Fruit fly (Drosophila melanogaster) whole organism, embryonic: ENCODE data around the gene CG11598.

Experiments
- Ada2b ChIP-seq: fragments of 200-800 bp; sonication (Bioruptor generic); IDR thresholded peaks from 2 replicates; pipeline ENCODE4 v1.3.6; 2022; ENCODE audit warnings: missing biosample characterization, missing genetic modification characterization
- Atf3 ChIP-seq: fragments of 200-800 bp; sonication (Bioruptor generic); optimal IDR thresholded peaks from 3 replicates; lab custom pipeline; 2016; ENCODE audit warnings: missing biosample characterization, missing genetic modification characterization
- CG10565 ChIP-seq: fragments of 200-800 bp; sonication (Bioruptor generic); optimal IDR thresholded peaks from 3 replicates; lab custom pipeline; 2016; ENCODE audit warnings: missing biosample characterization, mild to moderate bottlenecking, missing genetic modification characterization
- CG11085 ChIP-seq: fragments of 200-800 bp; sonication (Bioruptor generic); IDR thresholded peaks from 2 replicates; pipeline ENCODE4 v1.3.6; 2022; ENCODE audit warnings: missing biosample characterization, missing genetic modification characterization
- CG12071 ChIP-seq: fragments of 200-800 bp; sonication (Bioruptor generic); optimal IDR thresholded peaks from 3 replicates; lab custom pipeline; 2018; ENCODE audit warnings: missing biosample characterization, mild to moderate bottlenecking, missing genetic modification characterization
- CG13123 ChIP-seq: fragments of 200-800 bp; sonication (Bioruptor generic); optimal IDR thresholded peaks from 2 replicates; lab custom pipeline; 2016; ENCODE audit warnings: missing biosample characterization, missing genetic modification characterization
- CG15073 ChIP-seq: fragments of 200-800 bp; sonication (Bioruptor generic); optimal IDR thresholded peaks from 2 replicates; lab custom pipeline; 2016; ENCODE audit warnings: missing biosample characterization, missing genetic modification characterization
- CG17359 ChIP-seq: fragments of 200-800 bp; sonication (Bioruptor generic); optimal IDR thresholded peaks from 3 replicates; lab custom pipeline; 2018; ENCODE audit warnings: missing biosample characterization, mild to moderate bottlenecking, missing genetic modification characterization, moderate library complexity
- CG17385 ChIP-seq: fragments of 200-800 bp; sonication (Bioruptor generic); optimal IDR thresholded peaks from 3 replicates; lab custom pipeline; 2018; ENCODE audit warnings: missing biosample characterization, mild to moderate bottlenecking, missing genetic modification characterization
- CG17612 ChIP-seq: fragments of 200-800 bp; sonication (Bioruptor generic); IDR thresholded peaks from 2 replicates; pipeline ENCODE4 v1.3.6; 2022; ENCODE audit warnings: missing biosample characterization, missing genetic modification characterization
- CG17912 ChIP-seq: fragments of 200-800 bp; sonication (Bioruptor generic); optimal IDR thresholded peaks from 2 replicates; lab custom pipeline; 2018; ENCODE audit warnings: missing biosample characterization, mild to moderate bottlenecking, missing genetic modification characterization
- CG18619 ChIP-seq: fragments of 200-800 bp; sonication (Bioruptor generic); optimal IDR thresholded peaks from 3 replicates; lab custom pipeline; 2017; ENCODE audit warnings: missing biosample characterization, mild to moderate bottlenecking, missing genetic modification characterization
- CG30431 ChIP-seq: fragments of 200-800 bp; sonication (Bioruptor generic); optimal IDR thresholded peaks from 2 replicates; lab custom pipeline; 2017; ENCODE audit warnings: missing biosample characterization, missing genetic modification characterization
- CG31388 ChIP-seq: fragments of 200-800 bp; sonication (Bioruptor generic); optimal IDR thresholded peaks from 2 replicates; lab custom pipeline; 2016; ENCODE audit warnings: missing biosample characterization, missing genetic modification characterization
- CG3847 ChIP-seq: fragments of 200-800 bp; sonication (Bioruptor generic); IDR thresholded peaks from 2 replicates; pipeline ENCODE4 v1.3.6; 2022; ENCODE audit warnings: missing biosample characterization, missing genetic modification characterization
- CG3995 ChIP-seq: fragments of 200-800 bp; sonication (Bioruptor generic); optimal IDR thresholded peaks from 3 replicates; lab custom pipeline; 2016; ENCODE audit warnings: missing biosample characterization, missing genetic modification characterization
- CG6765 ChIP-seq: fragments of 200-800 bp; sonication (Bioruptor generic); optimal IDR thresholded peaks from 3 replicates; lab custom pipeline; 2017; ENCODE audit warnings: missing biosample characterization, mild to moderate bottlenecking, missing genetic modification characterization
- CG8478 ChIP-seq: fragments of >200 bp; optimal IDR thresholded peaks from 2 replicates; lab custom pipeline; 2018
- CG9215 ChIP-seq: fragments of 200-800 bp; sonication (Bioruptor generic); IDR thresholded peaks from 2 replicates; pipeline ENCODE4 v1.3.6; 2022; ENCODE audit warnings: missing biosample characterization, missing genetic modification characterization
- CG9876 ChIP-seq: fragments of 200-800 bp; sonication (Bioruptor generic); optimal IDR thresholded peaks from 2 replicates; lab custom pipeline; 2016; ENCODE audit warnings: missing biosample characterization, missing genetic modification characterization
- CHES-1-like ChIP-seq: fragments of 200-800 bp; sonication (Bioruptor generic); optimal IDR thresholded peaks from 2 replicates; lab custom pipeline; 2016; ENCODE audit warnings: missing biosample characterization, missing genetic modification characterization
- Chrac-16 ChIP-seq: fragments of 200-800 bp; sonication (Bioruptor generic); optimal IDR thresholded peaks from 3 replicates; lab custom pipeline; 2016; ENCODE audit warnings: missing biosample characterization, missing genetic modification characterization
- E2f1 ChIP-seq: fragments of 200-800 bp; sonication (Bioruptor generic); IDR thresholded peaks from 2 replicates; pipeline ENCODE4 v1.3.6; 2022; ENCODE audit warnings: missing biosample characterization, missing genetic modification characterization
- Eip74EF ChIP-seq, 2 experiments: fragments of 200-800 bp in 1 of 2; fragments of >200 bp in 1 of 2; sonication (Bioruptor generic) in 1 of 2; optimal IDR thresholded peaks; 2 replicates each; lab custom pipeline; 2017 to 2019; ENCODE audit warnings: missing biosample characterization in 2 of 2, missing genetic modification characterization in 2 of 2, mild to moderate bottlenecking in 1 of 2, moderate library complexity in 1 of 2
- Gsc ChIP-seq: fragments of 200-800 bp; sonication (Bioruptor generic); IDR thresholded peaks from 2 replicates; pipeline ENCODE4 v1.3.6; 2022; ENCODE audit warnings: missing biosample characterization, missing genetic modification characterization
- HLH54F ChIP-seq: fragments of 200-800 bp; sonication (Bioruptor generic); optimal IDR thresholded peaks from 3 replicates; lab custom pipeline; 2016; ENCODE audit warnings: missing biosample characterization, missing genetic modification characterization
- MBD-R2 ChIP-seq: fragments of 200-800 bp; sonication (Bioruptor generic); IDR thresholded peaks from 2 replicates; pipeline ENCODE4 v1.3.6; 2022; ENCODE audit warnings: missing biosample characterization, missing genetic modification characterization
- Med ChIP-seq: fragments of 200-800 bp; sonication (Bioruptor generic); peaks from one replicate; lab custom pipeline; 2016; ENCODE audit warnings: missing biosample characterization, missing genetic modification characterization, mild to moderate bottlenecking, inconsistent platforms, moderate library complexity
- Nf-YA ChIP-seq: fragments of 200-800 bp; sonication (Bioruptor generic); IDR thresholded peaks from 2 replicates; pipeline ENCODE4 v1.3.6; 2022; ENCODE audit warnings: missing biosample characterization, missing genetic modification characterization
- Nf-YB ChIP-seq: fragments of 200-800 bp; sonication (Bioruptor generic); optimal IDR thresholded peaks from 3 replicates; lab custom pipeline; 2019; ENCODE audit warnings: missing biosample characterization, mild to moderate bottlenecking, missing genetic modification characterization, moderate library complexity
- Opbp ChIP-seq: fragments of 200-800 bp; sonication (Bioruptor generic); IDR thresholded peaks from 3 replicates; pipeline ENCODE4 v1.3.6; 2022; ENCODE audit warnings: missing biosample characterization, missing genetic modification characterization; ENCODE audit not compliant: partially characterized antibody
- Ptx1 ChIP-seq: fragments of 200-800 bp; sonication (Bioruptor generic); IDR thresholded peaks from 2 replicates; pipeline ENCODE4 v1.3.6; 2022; ENCODE audit warnings: missing biosample characterization, missing genetic modification characterization
- Six4 ChIP-seq: fragments of 200-800 bp; sonication (Bioruptor generic); optimal IDR thresholded peaks from 2 replicates; lab custom pipeline; 2016; ENCODE audit warnings: missing biosample characterization, missing genetic modification characterization
- Taf1 ChIP-seq: fragments of 200-800 bp; sonication (Bioruptor generic); IDR thresholded peaks from 2 replicates; pipeline ENCODE4 v1.3.6; 2022; ENCODE audit warnings: missing biosample characterization, missing genetic modification characterization
- ash1 ChIP-seq: fragments of 200-800 bp; sonication (Bioruptor generic); optimal IDR thresholded peaks from 2 replicates; lab custom pipeline; 2018; ENCODE audit warnings: missing biosample characterization, mild to moderate bottlenecking, missing genetic modification characterization
- cad ChIP-seq: fragments of >200 bp; optimal IDR thresholded peaks from 2 replicates; lab custom pipeline; 2017; ENCODE audit warnings: missing biosample characterization, missing genetic modification characterization
- danr ChIP-seq: fragments of 200-800 bp; sonication (Bioruptor generic); IDR thresholded peaks from 2 replicates; pipeline ENCODE4 v1.3.6; 2022; ENCODE audit warnings: missing biosample characterization, missing genetic modification characterization
- dmrt11E ChIP-seq: fragments of 200-800 bp; sonication (Bioruptor generic); optimal IDR thresholded peaks from 3 replicates; lab custom pipeline; 2018; ENCODE audit warnings: missing biosample characterization, mild to moderate bottlenecking, missing genetic modification characterization, moderate library complexity
- dpn ChIP-seq, 2 experiments: fragments of 200-800 bp; sonication (Bioruptor generic); optimal IDR thresholded peaks; 3 replicates each; lab custom pipeline; 2016; ENCODE audit warnings: missing biosample characterization in 2 of 2, missing genetic modification characterization in 2 of 2
- en ChIP-seq: fragments of 200-800 bp; sonication (Bioruptor generic); optimal IDR thresholded peaks from 2 replicates; lab custom pipeline; 2016; ENCODE audit warnings: missing biosample characterization, missing genetic modification characterization
- fru ChIP-seq: fragments of >200 bp; optimal IDR thresholded peaks from 2 replicates; lab custom pipeline; 2017
- gt ChIP-seq: fragments of 200-800 bp; sonication (Bioruptor generic); IDR thresholded peaks from 2 replicates; pipeline ENCODE4 v1.3.6; 2022; ENCODE audit warnings: missing biosample characterization, missing genetic modification characterization
- lmd ChIP-seq: fragments of 200-800 bp; sonication (Bioruptor generic); IDR thresholded peaks from 2 replicates; pipeline ENCODE4 v1.3.6; 2022; ENCODE audit warnings: missing biosample characterization, missing genetic modification characterization
- lola ChIP-seq, 3 experiments: fragments of >200 bp in 2 of 3; fragments of 200-800 bp in 1 of 3; sonication (Bioruptor generic) in 1 of 3; optimal IDR thresholded peaks; 2 replicates each; lab custom pipeline; 2017 to 2019; ENCODE audit warnings: missing biosample characterization in 3 of 3, missing genetic modification characterization in 3 of 3, mild to moderate bottlenecking in 1 of 3, moderate library complexity in 1 of 3
- luna ChIP-seq: fragments of 200-800 bp; sonication (Bioruptor generic); optimal IDR thresholded peaks from 2 replicates; lab custom pipeline; 2016; ENCODE audit warnings: missing biosample characterization, missing genetic modification characterization
- nerfin-2 ChIP-seq: fragments of 200-800 bp; sonication (Bioruptor generic); IDR thresholded peaks from 2 replicates; pipeline ENCODE4 v1.3.6; 2022; ENCODE audit warnings: missing biosample characterization, missing genetic modification characterization; ENCODE audit not compliant: partially characterized antibody
- otp ChIP-seq: fragments of 200-800 bp; sonication (Bioruptor generic); IDR thresholded peaks from 3 replicates; pipeline ENCODE4, ENCODE4 v1.3.6; 2022; ENCODE audit warnings: missing biosample characterization, missing genetic modification characterization
- pan ChIP-seq, 4 experiments: fragments of >200 bp in 3 of 4; fragments of 200-800 bp in 1 of 4; sonication (Bioruptor generic) in 1 of 4; optimal IDR thresholded peaks in 3 of 4; IDR thresholded peaks in 1 of 4; 2 replicates each; pipeline versions ENCODE4 v1.3.6 to Lab custom; 2017 to 2022; ENCODE audit warnings: missing biosample characterization in 2 of 4, missing genetic modification characterization in 2 of 4, mixed read lengths in 1 of 4
- phol ChIP-seq: fragments of 200-800 bp; sonication (Bioruptor generic); optimal IDR thresholded peaks from 3 replicates; lab custom pipeline; 2018; ENCODE audit warnings: missing biosample characterization, mild to moderate bottlenecking, missing genetic modification characterization, moderate library complexity
- rib ChIP-seq: fragments of 200-800 bp; sonication (Bioruptor generic); IDR thresholded peaks from 2 replicates; pipeline ENCODE4 v1.3.6; 2022; ENCODE audit warnings: missing biosample characterization, missing genetic modification characterization
- sens ChIP-seq: fragments of 200-800 bp; sonication (Bioruptor generic); peaks from one replicate; lab custom pipeline; 2016; ENCODE audit warnings: missing biosample characterization, missing genetic modification characterization
- ssp ChIP-seq: fragments of 200-800 bp; sonication (Bioruptor generic); IDR thresholded peaks from 2 replicates; pipeline ENCODE4 v1.3.6; 2022; ENCODE audit warnings: missing biosample characterization, missing genetic modification characterization
- usp ChIP-seq: fragments of >200 bp; optimal IDR thresholded peaks from 2 replicates; lab custom pipeline; 2017; ENCODE audit warnings: missing biosample characterization, missing genetic modification characterization

Gene CG11598

DNA sequence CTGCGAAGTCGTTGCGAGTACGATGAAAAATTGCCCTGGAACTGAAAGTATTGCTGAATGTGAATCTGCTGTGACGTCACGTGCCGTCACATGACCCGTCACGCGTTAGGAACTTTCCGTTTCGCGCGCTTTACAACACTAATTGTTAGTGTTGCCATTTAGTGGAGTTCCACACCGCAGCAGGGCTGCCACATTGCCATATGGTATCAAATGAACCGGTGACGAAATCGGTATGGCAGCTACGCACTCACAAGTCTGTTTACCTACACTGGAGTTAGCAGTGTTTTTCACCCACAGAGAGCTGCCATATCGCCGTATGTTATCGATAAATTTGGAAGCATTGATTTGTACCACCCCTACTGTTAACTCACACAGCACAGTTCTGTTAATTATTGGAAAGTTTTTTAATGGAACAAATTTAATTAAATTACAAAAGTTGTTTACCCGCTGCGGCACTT lies 7.0 kb upstream of the CG11598 start, which contains the start of the genes Vha55 and Snx3 (continued):
- TF ChIP-seq CG12071 (GFP tag; lab: Kevin White, UChicago), result peak; percentile 21
- no peak for TF ChIP-seq danr
- TF ChIP-seq Opbp, result no peak
- peak; percentile 95 for TF ChIP-seq Atf3 (GFP tag; lab: Kevin White, UChicago)
- no peak for TF ChIP-seq Ptx1
- no peak for TF ChIP-seq CG10565 (GFP tag; lab: Kevin White, UChicago)
- TF ChIP-seq CG13123 (GFP tag; lab: Kevin White, UChicago), result peak; percentile 65
- peak; percentile 37 for TF ChIP-seq CG6765 (GFP tag; lab: Kevin White, UChicago)
- peak; percentile 65 for TF ChIP-seq phol (tag; lab: Kevin White, UChicago)
- TF ChIP-seq CG11085 (GFP tag; lab: Robert Waterston, UW), result no peak
- no peak for TF ChIP-seq usp (GFP tag; lab: Kevin White, UChicago)
- peak; percentile 84 to 92 for TF ChIP-seq dpn (GFP tag; optimal IDR thresholded peaks at IDR 0.05; lab: Kevin White, UChicago)
- peak; percentile 91 for TF ChIP-seq HLH54F (GFP tag; lab: Kevin White, UChicago)
- no peak for TF ChIP-seq fru
- TF ChIP-seq gt (GFP tag; lab: Robert Waterston, UW), result no peak
- no peak for TF ChIP-seq rib (GFP tag; lab: Robert Waterston, UW)
- peak; percentile 45 for TF ChIP-seq CG18619 (GFP tag; lab: Kevin White, UChicago)
- no peak for TF ChIP-seq CG9215 (GFP tag; lab: Robert Waterston, UW)
- peak; percentile 98 for TF ChIP-seq Med (GFP tag; lab: Kevin White, UChicago)
- TF ChIP-seq lmd (GFP tag; lab: Robert Waterston, UW), result no peak
- no peak for TF ChIP-seq MBD-R2 (GFP tag; lab: Robert Waterston, UW)
- TF ChIP-seq CG17385, result peak; percentile 5
- peak; percentile 48 for TF ChIP-seq Nf-YB (GFP tag; lab: Kevin White, UChicago)
- peak; percentile 72 for TF ChIP-seq luna
- TF ChIP-seq CG31388 (GFP tag; lab: Kevin White, UChicago), result peak; percentile 12
- TF ChIP-seq CG30431 (GFP tag; lab: Kevin White, UChicago), result no peak
- TF ChIP-seq CHES-1-like (GFP tag; lab: Kevin White, UChicago), result peak; percentile 88
- TF ChIP-seq Taf1, result no peak
- no peak for TF ChIP-seq CG3847 (GFP tag; lab: Robert Waterston, UW)
- TF ChIP-seq Chrac-16 (GFP tag; lab: Kevin White, UChicago), result peak; percentile 59
- no peak for TF ChIP-seq ssp
- TF ChIP-seq lola (GFP tag; optimal IDR thresholded peaks at IDR 0.05; lab: Kevin White, UChicago), result no peak
- TF ChIP-seq Nf-YA (GFP tag; lab: Robert Waterston, UW), result no peak
- TF ChIP-seq ash1 (GFP tag; lab: Kevin White, UChicago), result peak; percentile 82
- peak; percentile 89 for TF ChIP-seq CG9876 (GFP tag; lab: Kevin White, UChicago)
- TF ChIP-seq Gsc (GFP tag; lab: Robert Waterston, UW), result no peak
- no peak for TF ChIP-seq pan (optimal IDR thresholded peaks at IDR 0.05; lab: Kevin White, UChicago)
- TF ChIP-seq pan (GFP tag; optimal IDR thresholded peaks at IDR 0.05 in 1 of 2, IDR thresholded peaks at IDR 0.05 in 1 of 2), result no peak
- no peak for TF ChIP-seq CG17612 (GFP tag; lab: Robert Waterston, UW)
- TF ChIP-seq CG8478 (lab: Kevin White, UChicago), result peak; percentile 82
- peak; percentile 50 for TF ChIP-seq CG17359 (tag; lab: Kevin White, UChicago)
- no peak for TF ChIP-seq E2f1 (GFP tag; lab: Robert Waterston, UW)
- TF ChIP-seq CG15073, result no peak
- TF ChIP-seq Ada2b, result no peak
- no peak for TF ChIP-seq en (GFP tag; lab: Kevin White, UChicago)
- peak; percentile 92 for TF ChIP-seq sens
- TF ChIP-seq Six4 (GFP tag; lab: Kevin White, UChicago), result peak; percentile 20
- TF ChIP-seq cad (GFP tag; lab: Kevin White, UChicago), result no peak
- TF ChIP-seq dmrt11E (tag; lab: Kevin White, UChicago), result peak; percentile 48
- TF ChIP-seq CG17912 (GFP tag; lab: Kevin White, UChicago), result peak; percentile 69
- no peak for TF ChIP-seq Eip74EF (GFP tag; optimal IDR thresholded peaks at IDR 0.05; lab: Kevin White, UChicago)
- no peak for TF ChIP-seq otp
- peak; percentile 44 for TF ChIP-seq CG3995 (GFP tag; lab: Kevin White, UChicago)
- no peak for TF ChIP-seq nerfin-2 (GFP tag; lab: Robert Waterston, UW)
